Worm (Caenorhabditis elegans) whole organism, L4 larva: Measurements from ENCODE around the gene F35F10.7.

ENCODE experiments used
- F49E8.2 ChIP-seq: sonication (generic microtip); optimal IDR thresholded peaks from 2 replicates; lab custom pipeline; 2016; ENCODE audit warnings: missing compliant biosample characterization, mild to moderate bottlenecking, missing genetic modification characterization, borderline replicate concordance
- R02D3.7 ChIP-seq: fragments of 150-350 bp; sonication (generic microtip); optimal IDR thresholded peaks from 3 replicates; lab custom pipeline; 2014; ENCODE audit warnings: missing biosample characterization, missing genetic modification characterization
- T26A8.4 ChIP-seq: fragments of 200-800 bp; sonication (Bioruptor generic); IDR thresholded peaks from 2 replicates; pipeline ENCODE4 v1.3.6; 2022; ENCODE audit warnings: missing genetic modification characterization, missing compliant biosample characterization
- Y105C5A.15 ChIP-seq: fragments of 200-800 bp; sonication (Bioruptor generic); IDR thresholded peaks from 2 replicates; pipeline ENCODE4 v1.3.6; 2022; ENCODE audit warnings: missing genetic modification characterization, missing compliant biosample characterization
- Y48G9A.11 ChIP-seq: fragments of 200-800 bp; sonication (Bioruptor generic); IDR thresholded peaks from 2 replicates; pipeline ENCODE4 v1.3.6; 2022; ENCODE audit warnings: missing genetic modification reagents, missing genetic modification characterization, missing compliant biosample characterization
- Y5F2A.4 ChIP-seq: fragments of 200-800 bp; sonication (Bioruptor generic); optimal IDR thresholded peaks from 2 replicates; lab custom pipeline; 2018; ENCODE audit warnings: mild to moderate bottlenecking, missing genetic modification characterization, missing compliant biosample characterization
- ZK337.2 ChIP-seq: fragments of 200-800 bp; sonication (Bioruptor generic); IDR thresholded peaks from 2 replicates; pipeline ENCODE4 v1.3.6; 2022; ENCODE audit warnings: missing genetic modification reagents, missing genetic modification characterization, missing compliant biosample characterization
- attf-4 ChIP-seq: sonication (generic microtip); optimal IDR thresholded peaks from 3 replicates; lab custom pipeline; 2017; ENCODE audit warnings: missing biosample characterization, missing genetic modification characterization
- ceh-44 ChIP-seq: fragments of 200-800 bp; sonication (Bioruptor generic); IDR thresholded peaks from 2 replicates; pipeline ENCODE4 v1.3.6; 2022; ENCODE audit warnings: missing genetic modification reagents, missing genetic modification characterization, missing compliant biosample characterization
- daf-12 ChIP-seq: fragments of 150-350 bp; optimal IDR thresholded peaks from 2 replicates; lab custom pipeline; 2014; ENCODE audit warnings: missing biosample characterization, missing genetic modification reagents, missing genetic modification characterization
- daf-16 ChIP-seq, 3 experiments: sonication (generic microtip); optimal IDR thresholded peaks; 2 replicates each; lab custom pipeline; 2016 to 2017; ENCODE audit warnings: missing genetic modification characterization in 3 of 3, missing genetic modification reagents in 3 of 3, mild to moderate bottlenecking in 2 of 3, missing compliant biosample characterization in 2 of 3, missing biosample characterization in 1 of 3, moderate library complexity in 1 of 3
- dve-1 ChIP-seq: sonication (generic microtip); optimal IDR thresholded peaks from 2 replicates; lab custom pipeline; 2017; ENCODE audit warnings: antibody characterized with exemption, mild to moderate bottlenecking, missing genetic modification characterization, missing compliant biosample characterization; ENCODE audit not compliant: insufficient read depth
- egl-43 ChIP-seq: fragments of 200-800 bp; sonication (Bioruptor generic); IDR thresholded peaks from 2 replicates; pipeline ENCODE4 v1.3.6; 2022; ENCODE audit warnings: missing genetic modification reagents, missing genetic modification characterization, missing compliant biosample characterization
- fkh-10 ChIP-seq: fragments of 150-350 bp; optimal IDR thresholded peaks from 2 replicates; lab custom pipeline; 2014; ENCODE audit warnings: missing biosample characterization, missing genetic modification reagents, missing genetic modification characterization
- hlh-11 ChIP-seq: fragments of 200-800 bp; sonication (Bioruptor generic); optimal IDR thresholded peaks from 2 replicates; lab custom pipeline; 2018; ENCODE audit warnings: mild to moderate bottlenecking, missing genetic modification characterization, missing compliant biosample characterization
- lin-1 ChIP-seq: fragments of 200-800 bp; sonication (Bioruptor generic); IDR thresholded peaks from 2 replicates; pipeline ENCODE4 v1.3.6; 2022; ENCODE audit warnings: missing genetic modification reagents, missing genetic modification characterization, missing compliant biosample characterization
- lin-15B ChIP-seq: fragments of 150-350 bp; sonication (generic microtip); optimal IDR thresholded peaks from 3 replicates; lab custom pipeline; 2014; ENCODE audit warnings: missing biosample characterization, missing genetic modification characterization
- lir-3 ChIP-seq: sonication (generic microtip); optimal IDR thresholded peaks from 2 replicates; lab custom pipeline; 2016; ENCODE audit warnings: mild to moderate bottlenecking, missing genetic modification characterization, missing compliant biosample characterization
- mdt-29 ChIP-seq: fragments of 200-800 bp; sonication (Bioruptor generic); IDR thresholded peaks from 2 replicates; pipeline ENCODE4 v1.3.6; 2022; ENCODE audit warnings: missing genetic modification reagents, missing genetic modification characterization, missing compliant biosample characterization
- nhr-10 ChIP-seq: fragments of 150-350 bp; optimal IDR thresholded peaks from 2 replicates; lab custom pipeline; 2014; ENCODE audit warnings: missing biosample characterization, missing genetic modification characterization
- nhr-111 ChIP-seq: fragments of 200-800 bp; sonication (Bioruptor generic); optimal IDR thresholded peaks from 2 replicates; lab custom pipeline; 2018; ENCODE audit warnings: mild to moderate bottlenecking, missing genetic modification characterization, missing compliant biosample characterization
- nhr-28 ChIP-seq: fragments of 150-350 bp; optimal IDR thresholded peaks from 2 replicates; lab custom pipeline; 2014; ENCODE audit warnings: missing biosample characterization, missing genetic modification characterization
- nhr-48 ChIP-seq: sonication (generic microtip); optimal IDR thresholded peaks from 2 replicates; lab custom pipeline; 2016; ENCODE audit warnings: mild to moderate bottlenecking, missing genetic modification characterization, missing compliant biosample characterization
- nhr-6 ChIP-seq: fragments of 150-350 bp; optimal IDR thresholded peaks from 2 replicates; lab custom pipeline; 2014; ENCODE audit warnings: missing biosample characterization, missing genetic modification characterization
- nhr-76 ChIP-seq: fragments of 150-350 bp; optimal IDR thresholded peaks from 2 replicates; lab custom pipeline; 2014; ENCODE audit warnings: missing biosample characterization, missing genetic modification characterization
- nhr-77 ChIP-seq: fragments of 150-350 bp; optimal IDR thresholded peaks from 2 replicates; lab custom pipeline; 2014; ENCODE audit warnings: missing biosample characterization, missing genetic modification characterization
- pha-4 ChIP-seq, 2 experiments: fragments of 150-350 bp in 1 of 2; fragments of 200-800 bp in 1 of 2; sonication (Bioruptor generic) in 1 of 2; IDR thresholded peaks in 1 of 2; optimal IDR thresholded peaks in 1 of 2; 2 replicates each; pipeline versions ENCODE4 v1.3.6 to Lab custom; 2014 to 2022; ENCODE audit warnings: missing genetic modification characterization in 2 of 2, missing genetic modification reagents in 2 of 2, missing biosample characterization in 1 of 2, missing compliant biosample characterization in 1 of 2
- rbr-2 ChIP-seq: sonication (generic microtip); optimal IDR thresholded peaks from 2 replicates; lab custom pipeline; 2016; ENCODE audit warnings: missing genotype, missing genetic modification characterization, missing compliant biosample characterization
- snpc-4 ChIP-seq: fragments of 150-350 bp; optimal IDR thresholded peaks from 2 replicates; lab custom pipeline; 2014; ENCODE audit warnings: missing biosample characterization, missing genetic modification characterization
- unc-62 ChIP-seq, 3 experiments: fragments of 150-350 bp in 1 of 3; sonication (generic microtip); optimal IDR thresholded peaks in 2 of 3; peaks in 1 of 3; 1 replicate in 1 of 3; 2 replicates in 2 of 3; lab custom pipeline; 2014 to 2017; ENCODE audit warnings: missing biosample characterization in 3 of 3, missing genetic modification characterization in 3 of 3, missing genetic modification reagents in 3 of 3, missing genotype in 1 of 3
- vab-7 ChIP-seq: fragments of 200-800 bp; sonication (Bioruptor generic); IDR thresholded peaks from 2 replicates; pipeline ENCODE4 v1.3.6; 2022; ENCODE audit warnings: missing genetic modification reagents, missing genetic modification characterization, missing compliant biosample characterization

The F35F10.7 gene

DNA sequence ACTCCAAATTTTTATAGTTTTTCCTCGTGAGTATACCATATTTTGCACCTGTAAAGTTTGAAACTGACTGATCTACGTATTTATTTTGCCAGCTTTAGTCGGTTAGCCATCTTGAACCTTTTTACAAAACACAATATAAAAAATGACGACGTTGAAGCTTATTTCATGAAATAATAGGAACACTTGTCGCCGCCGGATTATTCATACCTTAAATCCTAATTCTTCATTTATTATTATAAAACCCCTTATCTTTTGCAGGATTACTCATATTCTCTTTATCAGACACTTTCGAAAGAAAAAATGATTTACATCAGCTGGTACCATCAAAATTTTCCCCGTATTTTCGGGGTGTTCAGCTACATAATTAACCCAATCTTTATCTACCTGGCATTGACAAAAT lies 39.7 kb downstream of the F35F10.7 start, which contains the start of gene srj-8:
Gene srj-8, plus strand, starts transcription at position 301 of the 400 bp plus-strand sequence.
- no peak for TF ChIP-seq daf-12 (tag; lab: Kevin White, UChicago)
- no peak for TF ChIP-seq rbr-2
- TF ChIP-seq nhr-77, result no peak

DNA sequence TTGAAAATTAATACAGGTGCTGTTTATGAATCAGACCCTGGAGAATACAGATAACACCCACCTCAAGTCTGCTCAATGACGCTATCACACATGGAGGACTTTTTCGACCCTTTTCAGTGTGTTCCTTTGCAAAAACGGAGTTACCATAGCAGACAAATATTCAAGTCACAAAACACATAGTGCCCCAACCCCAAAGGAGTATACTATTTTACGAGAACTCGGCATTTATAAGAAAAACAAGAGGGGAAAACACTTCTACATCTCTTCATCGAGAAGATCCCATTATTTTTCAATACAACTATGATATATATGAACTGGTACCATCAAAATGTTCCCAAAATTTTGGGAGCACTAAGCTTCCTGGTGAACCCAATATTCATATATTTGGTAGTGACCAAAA lies 42.5 kb downstream of the F35F10.7 start, which contains the start of gene srj-7:
Gene srj-7, plus strand, starts transcription at position 301 of the 400 bp plus-strand sequence.
- TF ChIP-seq Y105C5A.15 (GFP tag; lab: Robert Waterston, UW) (no peak), unc-62 (GFP tag; optimal IDR thresholded peaks at IDR 0.05 in 1 of 2; lab: Kevin White, UChicago) (peak in 1 of 2 experiments; percentile 39), unc-62 (tag; optimal IDR thresholded peaks at IDR 0.05; lab: Kevin White, UChicago) (no peak), Y48G9A.11 (GFP tag; lab: Robert Waterston, UW) (no peak), dve-1 (no peak)

- TF ChIP-seq ceh-44, result no peak
- TF ChIP-seq pha-4 (GFP tag; IDR thresholded peaks at IDR 0.05; lab: Robert Waterston, UW), result no peak
- TF ChIP-seq pha-4 (tag; optimal IDR thresholded peaks at IDR 0.05; lab: Kevin White, UChicago), result no peak
- no peak for TF ChIP-seq lin-1
- no peak for TF ChIP-seq nhr-77
- no peak for TF ChIP-seq R02D3.7 (tag; lab: Kevin White, UChicago)
- TF ChIP-seq lir-3, result no peak
- no peak for TF ChIP-seq nhr-6 (tag; lab: Kevin White, UChicago)
- TF ChIP-seq nhr-10, result no peak
- TF ChIP-seq nhr-76 (tag; lab: Kevin White, UChicago), result no peak
- TF ChIP-seq lin-15B (tag; lab: Kevin White, UChicago), result no peak
- TF ChIP-seq ZK337.2 (GFP tag; lab: Robert Waterston, UW), result no peak
- TF ChIP-seq snpc-4 (tag; lab: Kevin White, UChicago), result no peak
- TF ChIP-seq F49E8.2, result no peak
- no peak for TF ChIP-seq daf-16 (GFP tag; optimal IDR thresholded peaks at IDR 0.05; lab: Kevin White, UChicago)
- no peak for TF ChIP-seq daf-16 (tag; optimal IDR thresholded peaks at IDR 0.05; lab: Kevin White, UChicago)
Measured at ce11 chrV:3242984-3243383, 44.2 kb downstream of the F35F10.7 start, which contains the start of gene gst-23. Gene gst-23 (plus strand): TSS chrV:3243284.

DNA sequence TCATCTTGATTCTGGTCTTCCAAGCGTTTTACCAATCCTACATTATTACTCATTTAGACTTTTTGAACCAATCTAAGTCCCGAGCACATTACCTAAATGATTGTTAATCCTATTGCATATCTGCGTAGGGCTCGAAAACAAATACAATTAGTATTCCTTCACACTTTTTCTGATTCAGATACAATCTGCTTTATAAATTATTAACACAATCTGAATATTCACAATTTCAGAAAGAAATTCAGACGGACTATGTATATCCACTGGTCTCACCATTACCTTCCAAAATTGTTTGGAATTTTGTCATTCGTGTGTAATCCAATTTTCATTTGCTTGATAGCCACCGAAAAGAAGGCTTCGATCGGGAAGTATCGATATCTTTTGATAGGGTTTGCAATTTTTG lies 46.1 kb downstream of the F35F10.7 start, which contains the start of gene srj-11:
Gene srj-11, plus strand, starts transcription at position 250 of the 400 bp plus-strand sequence.
- TF ChIP-seq fkh-10 (GFP tag; lab: Kevin White, UChicago) (no peak), unc-62 (GFP tag; optimal IDR thresholded peaks at IDR 0.05 in 1 of 2; lab: Kevin White, UChicago) (peak in 1 of 2 experiments; percentile 95), unc-62 (tag; optimal IDR thresholded peaks at IDR 0.05; lab: Kevin White, UChicago) (no peak), hlh-11 (tag; lab: Kevin White, UChicago) (no peak)

DNA sequence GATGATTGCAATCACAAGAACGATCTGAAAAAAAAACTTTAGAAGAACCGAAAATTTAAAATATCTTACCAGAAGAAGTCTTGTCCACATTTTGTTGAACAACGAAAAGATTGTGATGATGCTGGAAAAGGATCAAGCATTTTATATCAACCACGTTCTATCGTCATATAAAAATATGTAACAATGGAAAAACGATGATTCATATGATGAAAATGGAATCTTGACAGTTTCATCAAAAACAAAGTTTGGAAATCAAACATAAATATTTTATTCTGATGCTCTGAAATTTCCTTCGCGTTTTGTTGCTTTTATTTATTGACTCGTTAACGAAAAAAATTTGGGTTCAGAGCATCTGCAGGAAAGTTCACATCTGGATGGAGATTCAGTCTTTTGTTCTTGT lies 50.6 kb downstream of the F35F10.7 start, which contains the start of the genes K08D9.9 and str-16:
Gene K08D9.9, minus strand, starts transcription at position 101 of the 400 bp plus-strand sequence.
Gene str-16, plus strand, starts transcription at position 266 of the 400 bp plus-strand sequence.
- TF ChIP-seq ceh-44 (no peak), vab-7 (no peak), nhr-10 (no peak), T26A8.4 (no peak), mdt-29 (GFP tag; lab: Robert Waterston, UW) (no peak), nhr-28 (tag; lab: Kevin White, UChicago) (no peak), nhr-111 (no peak), attf-4 (tag; lab: Kevin White, UChicago) (no peak), egl-43 (GFP tag; lab: Robert Waterston, UW) (no peak), Y5F2A.4 (no peak), nhr-48 (no peak)
